Fruit fly (Drosophila melanogaster): ENCODE results near the gene CG15594.

Gene CG15594

dm6 chr3R:6287433-6287832 lies at the start of gene CG15594:
Gene CG15594 (plus strand): TSS chr3R:6287733.
- no peak for TF ChIP-seq CG17801 (GFP tag; optimal IDR thresholded peaks at IDR 0.05; ENCODE audit: partially characterized antibody)

- TF ChIP-seq CG17801 (GFP tag; optimal IDR thresholded peaks at IDR 0.05; ENCODE audit: partially characterized antibody) = no peak
Measured at dm6 chr3R:6238977-6239376, 48.6 kb upstream of the CG15594 start.

dm6 chr3R:6240263-6240662 lies 47.3 kb upstream of the CG15594 start:
- no peak for TF ChIP-seq CG17801 (GFP tag; optimal IDR thresholded peaks at IDR 0.05; ENCODE audit: partially characterized antibody)

- TF ChIP-seq CG17801 (GFP tag; optimal IDR thresholded peaks at IDR 0.05; ENCODE audit: partially characterized antibody) = no peak
Measured at dm6 chr3R:6241289-6241688, 46.2 kb upstream of the CG15594 start.

- no peak for TF ChIP-seq CG17801 (GFP tag; optimal IDR thresholded peaks at IDR 0.05; ENCODE audit: partially characterized antibody)
Measured at dm6 chr3R:6244035-6244434, 43.5 kb upstream of the CG15594 start.

- no peak for TF ChIP-seq CG17801 (GFP tag; optimal IDR thresholded peaks at IDR 0.05; ENCODE audit: partially characterized antibody)
Measured at dm6 chr3R:6244986-6245385, 42.5 kb upstream of the CG15594 start.

- TF ChIP-seq CG17801 (GFP tag; optimal IDR thresholded peaks at IDR 0.05; ENCODE audit: partially characterized antibody) = no peak
Measured at dm6 chr3R:6248694-6249093, 38.8 kb upstream of the CG15594 start, which contains the start of gene Osi7. Gene Osi7 (plus strand): TSS chr3R:6248994.

- no peak for TF ChIP-seq CG17801 (GFP tag; optimal IDR thresholded peaks at IDR 0.05; ENCODE audit: partially characterized antibody)
Measured at dm6 chr3R:6252809-6253208, 34.7 kb upstream of the CG15594 start.

dm6 chr3R:6254438-6254837 lies 33.1 kb upstream of the CG15594 start:
- no peak for TF ChIP-seq CG17801 (GFP tag; optimal IDR thresholded peaks at IDR 0.05; ENCODE audit: partially characterized antibody)

dm6 chr3R:6254875-6255274 lies 32.7 kb upstream of the CG15594 start, which contains the start of gene Osi8:
Gene Osi8 (plus strand): TSS chr3R:6255175.
- no peak for TF ChIP-seq CG17801 (GFP tag; optimal IDR thresholded peaks at IDR 0.05; ENCODE audit: partially characterized antibody)

dm6 chr3R:6259837-6260236 lies 27.7 kb upstream of the CG15594 start, which contains the start of gene Osi9:
Gene Osi9 (plus strand): TSS chr3R:6260211.
- no peak for TF ChIP-seq CG17801 (GFP tag; optimal IDR thresholded peaks at IDR 0.05; ENCODE audit: partially characterized antibody)

- no peak for TF ChIP-seq CG17801 (GFP tag; optimal IDR thresholded peaks at IDR 0.05; ENCODE audit: partially characterized antibody)
Measured at dm6 chr3R:6263658-6264057, 23.9 kb upstream of the CG15594 start, which contains the start of gene Osi10a. Gene Osi10a (plus strand): TSS chr3R:6263958.

- TF ChIP-seq CG17801 (GFP tag; optimal IDR thresholded peaks at IDR 0.05; ENCODE audit: partially characterized antibody) = no peak
Measured at dm6 chr3R:6265890-6266289, 21.6 kb upstream of the CG15594 start, which contains the start of gene Osi10b. Gene Osi10b (plus strand): TSS chr3R:6266190.

dm6 chr3R:6268657-6269056 lies 18.9 kb upstream of the CG15594 start, which contains the start of gene Osi11:
Gene Osi11 (minus strand): TSS chr3R:6268757.
- TF ChIP-seq CG17801 (GFP tag; optimal IDR thresholded peaks at IDR 0.05; ENCODE audit: partially characterized antibody) = no peak

dm6 chr3R:6269986-6270385 lies 17.5 kb upstream of the CG15594 start:
- no peak for TF ChIP-seq CG17801 (GFP tag; optimal IDR thresholded peaks at IDR 0.05; ENCODE audit: partially characterized antibody)

dm6 chr3R:6278231-6278630 lies 9.3 kb upstream of the CG15594 start, which contains the start of gene Osi12:
Gene Osi12 (plus strand): TSS chr3R:6278531.
- no peak for TF ChIP-seq CG17801 (GFP tag; optimal IDR thresholded peaks at IDR 0.05; ENCODE audit: partially characterized antibody)

- no peak for TF ChIP-seq CG17801 (GFP tag; optimal IDR thresholded peaks at IDR 0.05; ENCODE audit: partially characterized antibody)
Measured at dm6 chr3R:6285100-6285499, 2.4 kb upstream of the CG15594 start, which contains the start of gene CG15597. Gene CG15597 (minus strand): TSS chr3R:6285200.
